Fruit fly (Drosophila melanogaster) whole organism, embryonic: ENCODE measurements around the gene Gbs-70E.

Source experiments
- CG3847 ChIP-seq: fragments of 200-800 bp; sonication (Bioruptor generic); IDR thresholded peaks from 2 replicates; pipeline ENCODE4 v1.3.6; 2022; ENCODE audit warnings: missing biosample characterization, missing genetic modification characterization
- Max ChIP-seq: fragments of 200-800 bp; sonication (Bioruptor generic); optimal IDR thresholded peaks from 2 replicates; lab custom pipeline; 2016; ENCODE audit warnings: missing biosample characterization, mild to moderate bottlenecking, missing genetic modification characterization

- no peak for TF ChIP-seq CG3847 (GFP tag; lab: Robert Waterston, UW)
- TF ChIP-seq Max (GFP tag; lab: Kevin White, UChicago), result no peak
Observed at dm6 chr3L:14513286-14513685, 37.5 kb downstream of the Gbs-70E start.
